Fruit fly (Drosophila melanogaster) whole organism, embryonic: ENCODE results near the gene Pph13.

Source experiments
- ATbp ChIP-seq: fragments of 200-800 bp; sonication (Bioruptor generic); optimal IDR thresholded peaks from 2 replicates; lab custom pipeline; 2017; ENCODE audit warnings: missing biosample characterization, mild to moderate bottlenecking, missing genetic modification characterization, missing genetic modification reagents
- Abd-B ChIP-seq: fragments of 200-800 bp; sonication (Bioruptor generic); optimal IDR thresholded peaks from 2 replicates; lab custom pipeline; 2018; ENCODE audit warnings: missing biosample characterization, mild to moderate bottlenecking, missing genetic modification characterization, moderate library complexity
- Aef1 ChIP-seq: fragments of 200-800 bp; sonication (Bioruptor generic); IDR thresholded peaks from 3 replicates; pipeline ENCODE4 v1.3.6; 2022; ENCODE audit warnings: missing biosample characterization, missing genetic modification characterization
- Asciz ChIP-seq: fragments of 200-800 bp; sonication (Bioruptor generic); optimal IDR thresholded peaks from 2 replicates; lab custom pipeline; 2017; ENCODE audit warnings: missing biosample characterization, mild to moderate bottlenecking, missing genetic modification characterization, missing genetic modification reagents
- BEAF-32 ChIP-seq: fragments of 200-800 bp; sonication (Bioruptor generic); optimal IDR thresholded peaks from 3 replicates; lab custom pipeline; 2017; ENCODE audit warnings: missing biosample characterization, missing genetic modification characterization, mild to moderate bottlenecking, moderate library complexity, missing genetic modification reagents
- CG10209 ChIP-seq: fragments of 200-800 bp; sonication (Bioruptor generic); optimal IDR thresholded peaks from 3 replicates; lab custom pipeline; 2017; ENCODE audit warnings: missing biosample characterization, mild to moderate bottlenecking, missing genetic modification characterization, missing genetic modification reagents
- CG10462 ChIP-seq: fragments of 200-800 bp; sonication (Bioruptor generic); optimal IDR thresholded peaks from 2 replicates; lab custom pipeline; 2016; ENCODE audit warnings: missing biosample characterization, missing genetic modification characterization
- CG14710 ChIP-seq: fragments of 200-800 bp; sonication (Bioruptor generic); optimal IDR thresholded peaks from 3 replicates; lab custom pipeline; 2019; ENCODE audit warnings: missing biosample characterization, mild to moderate bottlenecking, missing genetic modification characterization, moderate library complexity
- CG14860 ChIP-seq: fragments of 200-800 bp; sonication (Bioruptor generic); IDR thresholded peaks from 3 replicates; pipeline ENCODE4 v1.3.6; 2022; ENCODE audit warnings: missing biosample characterization, missing genetic modification characterization; ENCODE audit not compliant: partially characterized antibody
- CG1602 ChIP-seq: fragments of 200-800 bp; sonication (Bioruptor generic); optimal IDR thresholded peaks from 3 replicates; lab custom pipeline; 2016; ENCODE audit warnings: missing biosample characterization, missing genetic modification characterization
- CG18619 ChIP-seq: fragments of 200-800 bp; sonication (Bioruptor generic); optimal IDR thresholded peaks from 3 replicates; lab custom pipeline; 2017; ENCODE audit warnings: missing biosample characterization, mild to moderate bottlenecking, missing genetic modification characterization
- CG3281 ChIP-seq: fragments of 200-800 bp; sonication (Bioruptor generic); optimal IDR thresholded peaks from 3 replicates; lab custom pipeline; 2017; ENCODE audit warnings: missing biosample characterization, mild to moderate bottlenecking, missing genetic modification characterization
- CG5180 ChIP-seq: fragments of 200-800 bp; sonication (Bioruptor generic); optimal IDR thresholded peaks from 3 replicates; lab custom pipeline; 2017; ENCODE audit warnings: missing biosample characterization, missing genetic modification characterization, mild to moderate bottlenecking, moderate library complexity, missing genetic modification reagents
- CG6683 ChIP-seq: fragments of 200-800 bp; sonication (Bioruptor generic); optimal IDR thresholded peaks from 2 replicates; lab custom pipeline; 2017; ENCODE audit warnings: missing biosample characterization, mild to moderate bottlenecking, missing genetic modification characterization, missing genetic modification reagents
- CG6791 ChIP-seq: fragments of 200-800 bp; sonication (Bioruptor generic); IDR thresholded peaks from 3 replicates; pipeline ENCODE4 v1.3.6; 2022; ENCODE audit warnings: missing biosample characterization, missing genetic modification characterization; ENCODE audit not compliant: partially characterized antibody
- CTCF ChIP-seq: fragments of 200-800 bp; sonication (Bioruptor generic); optimal IDR thresholded peaks from 2 replicates; lab custom pipeline; 2017; ENCODE audit warnings: missing biosample characterization, mild to moderate bottlenecking, missing genetic modification characterization, moderate library complexity
- Dad ChIP-seq: fragments of 200-800 bp; sonication (Bioruptor generic); optimal IDR thresholded peaks from 3 replicates; lab custom pipeline; 2016; ENCODE audit warnings: missing biosample characterization, missing genetic modification characterization
- Deaf1 ChIP-seq: fragments of 200-800 bp; optimal IDR thresholded peaks from 3 replicates; lab custom pipeline; 2019; ENCODE audit warnings: missing biosample characterization, mild to moderate bottlenecking, missing genetic modification characterization, moderate library complexity
- H2.0 ChIP-seq: fragments of 200-800 bp; sonication (Bioruptor generic); IDR thresholded peaks from 2 replicates; pipeline ENCODE4 v1.3.6; 2022; ENCODE audit warnings: missing biosample characterization, missing genetic modification characterization
- HmgD ChIP-seq: fragments of 200-800 bp; sonication (Bioruptor generic); optimal IDR thresholded peaks from 3 replicates; lab custom pipeline; 2016; ENCODE audit warnings: missing biosample characterization, missing genetic modification characterization
- Hmr ChIP-seq: fragments of 200-800 bp; sonication (Bioruptor generic); optimal IDR thresholded peaks from 3 replicates; lab custom pipeline; 2017; ENCODE audit warnings: mild to moderate bottlenecking, missing biosample characterization, missing genetic modification reagents, missing genetic modification characterization
- Hr78 ChIP-seq, 2 experiments: fragments of 200-800 bp in 1 of 2; fragments of >200 bp in 1 of 2; sonication (Bioruptor generic) in 1 of 2; optimal IDR thresholded peaks; 2 replicates each; lab custom pipeline; 2017 to 2019; ENCODE audit warnings: missing biosample characterization in 2 of 2, missing genetic modification characterization in 2 of 2, mild to moderate bottlenecking in 1 of 2, moderate library complexity in 1 of 2
- NK7.1 ChIP-seq: fragments of 200-800 bp; sonication (Bioruptor generic); optimal IDR thresholded peaks from 3 replicates; lab custom pipeline; 2016; ENCODE audit warnings: missing biosample characterization, missing genetic modification characterization
- Ravus ChIP-seq: fragments of 200-800 bp; sonication (Bioruptor generic); IDR thresholded peaks from 2 replicates; pipeline ENCODE4 v1.3.6; 2022; ENCODE audit warnings: missing biosample characterization, missing genetic modification characterization
- Rfx ChIP-seq: fragments of 200-800 bp; sonication (Bioruptor generic); IDR thresholded peaks from 2 replicates; pipeline ENCODE4 v1.3.6; 2022; ENCODE audit warnings: missing biosample characterization, missing genetic modification characterization
- Sin3A ChIP-seq: fragments of >200 bp; optimal IDR thresholded peaks from 2 replicates; lab custom pipeline; 2018
- Sox102F ChIP-seq: fragments of 200-800 bp; sonication (Bioruptor generic); optimal IDR thresholded peaks from 2 replicates; lab custom pipeline; 2018; ENCODE audit warnings: missing biosample characterization, mild to moderate bottlenecking, missing genetic modification characterization, moderate library complexity
- Trl ChIP-seq, 3 experiments: fragments of >200 bp in 2 of 3; fragments of 200-800 bp in 1 of 3; sonication (Bioruptor generic) in 1 of 3; optimal IDR thresholded peaks; 2 replicates in 1 of 3; 3 replicates in 2 of 3; lab custom pipeline; 2016 to 2017; ENCODE audit warnings: missing biosample characterization in 1 of 3, missing genetic modification characterization in 1 of 3
- Usf ChIP-seq: fragments of 200-800 bp; sonication (Bioruptor generic); optimal IDR thresholded peaks from 2 replicates; lab custom pipeline; 2017; ENCODE audit warnings: missing genotype, missing biosample characterization, missing genetic modification characterization
- YL-1 ChIP-seq: fragments of 200-800 bp; sonication (Bioruptor generic); optimal IDR thresholded peaks from 3 replicates; lab custom pipeline; 2017; ENCODE audit warnings: missing biosample characterization, mild to moderate bottlenecking, missing genetic modification characterization
- amos ChIP-seq: fragments of 200-800 bp; sonication (Bioruptor generic); IDR thresholded peaks from 2 replicates; pipeline ENCODE4 v1.3.6; 2022; ENCODE audit warnings: missing biosample characterization, missing genetic modification characterization; ENCODE audit not compliant: partially characterized antibody
- ato ChIP-seq: fragments of 200-800 bp; sonication (Bioruptor generic); IDR thresholded peaks from 2 replicates; pipeline ENCODE4 v1.3.6; 2022; ENCODE audit warnings: missing biosample characterization, missing genetic modification characterization; ENCODE audit not compliant: partially characterized antibody
- bbx ChIP-seq: fragments of 200-800 bp; sonication (Bioruptor generic); IDR thresholded peaks from 2 replicates; pipeline ENCODE4 v1.3.6; 2022; ENCODE audit warnings: missing biosample characterization, missing genetic modification characterization; ENCODE audit not compliant: partially characterized antibody
- bowl ChIP-seq: fragments of 200-800 bp; sonication (Bioruptor generic); IDR thresholded peaks from 2 replicates; pipeline ENCODE4 v1.3.6; 2022; ENCODE audit warnings: missing biosample characterization, missing genetic modification characterization
- croc ChIP-seq: fragments of 200-800 bp; sonication (Bioruptor generic); conservative IDR thresholded peaks from 3 replicates; pipeline ENCODE4 v1.3.6; 2022; ENCODE audit warnings: missing biosample characterization, missing genetic modification characterization
- fd3F ChIP-seq: fragments of 200-800 bp; sonication (Bioruptor generic); optimal IDR thresholded peaks from 2 replicates; lab custom pipeline; 2018; ENCODE audit warnings: missing biosample characterization, mild to moderate bottlenecking, missing genetic modification characterization, moderate library complexity
- gfzf ChIP-seq: fragments of 200-800 bp; sonication (Bioruptor generic); optimal IDR thresholded peaks from 2 replicates; lab custom pipeline; 2016; ENCODE audit warnings: missing biosample characterization, mild to moderate bottlenecking, missing genetic modification characterization, moderate library complexity
- kay ChIP-seq: fragments of 200-800 bp; sonication (Bioruptor generic); optimal IDR thresholded peaks from 2 replicates; lab custom pipeline; 2016; ENCODE audit warnings: missing biosample characterization, missing genetic modification characterization
- knrl ChIP-seq: fragments of 200-800 bp; sonication (Bioruptor generic); IDR thresholded peaks from 3 replicates; pipeline ENCODE4 v1.3.6; 2022; ENCODE audit warnings: missing biosample characterization, missing genetic modification characterization; ENCODE audit not compliant: partially characterized antibody
- lab ChIP-seq: fragments of 200-800 bp; sonication (Bioruptor generic); optimal IDR thresholded peaks from 3 replicates; lab custom pipeline; 2017; ENCODE audit warnings: missing biosample characterization, missing genetic modification characterization, mild to moderate bottlenecking, moderate library complexity, missing genetic modification reagents
- lbe ChIP-seq: fragments of 200-800 bp; sonication (Bioruptor generic); optimal IDR thresholded peaks from 2 replicates; lab custom pipeline; 2016; ENCODE audit warnings: missing biosample characterization, mild to moderate bottlenecking, missing genetic modification characterization
- maf-S ChIP-seq: fragments of 200-800 bp; sonication (Bioruptor generic); optimal IDR thresholded peaks from 2 replicates; lab custom pipeline; 2016; ENCODE audit warnings: missing biosample characterization, missing genetic modification characterization
- nerfin-1 ChIP-seq: fragments of 200-800 bp; sonication (Bioruptor generic); optimal IDR thresholded peaks from 3 replicates; lab custom pipeline; 2019; ENCODE audit warnings: missing biosample characterization, mild to moderate bottlenecking, missing genetic modification characterization, moderate library complexity
- sob ChIP-seq: fragments of 200-800 bp; sonication (Bioruptor generic); IDR thresholded peaks from 2 replicates; pipeline ENCODE4 v1.3.6; 2022; ENCODE audit warnings: missing biosample characterization, missing genetic modification characterization
- stwl ChIP-seq: fragments of 200-800 bp; sonication (Bioruptor generic); optimal IDR thresholded peaks from 3 replicates; lab custom pipeline; 2018; ENCODE audit warnings: missing biosample characterization, mild to moderate bottlenecking, missing genetic modification characterization, moderate library complexity
- tna ChIP-seq: fragments of 200-800 bp; sonication (Bioruptor generic); IDR thresholded peaks from 2 replicates; pipeline ENCODE4 v1.3.6; 2022; ENCODE audit warnings: missing biosample characterization, missing genetic modification characterization; ENCODE audit not compliant: partially characterized antibody
- vvl ChIP-seq: fragments of 200-800 bp; sonication (Bioruptor generic); IDR thresholded peaks from 2 replicates; pipeline ENCODE4 v1.3.6; 2022; ENCODE audit warnings: missing biosample characterization, missing genetic modification characterization
- z ChIP-seq: fragments of 200-800 bp; sonication (Bioruptor generic); IDR thresholded peaks from 3 replicates; pipeline ENCODE4 v1.3.6; 2022; ENCODE audit warnings: missing biosample characterization, missing genetic modification characterization

The Pph13 gene

dm6 chr2L:544444-545179, 32.7 kb upstream of the Pph13 start, which contains the start of the genes Spp and nAChRbeta3 (continued):
- TF ChIP-seq Rfx (GFP tag; lab: Robert Waterston, UW) (no peak), Deaf1 (tag; lab: Kevin White, UChicago) (no peak), bowl (no peak), amos (GFP tag; lab: Robert Waterston, UW) (peak; percentile 69; the same call in 1 of the 2 replicates), CG1602 (GFP tag; lab: Kevin White, UChicago) (no peak), CG5180 (GFP tag; lab: Kevin White, UChicago) (no peak), sob (GFP tag; lab: Robert Waterston, UW) (0 out of 2 replicates have a peak, but pooled peaks have one; percentile 12), CG10462 (GFP tag; lab: Kevin White, UChicago) (no peak), maf-S (no peak), CG10209 (GFP tag; lab: Kevin White, UChicago) (no peak), Asciz (GFP tag; lab: Kevin White, UChicago) (no peak), gfzf (GFP tag; lab: Kevin White, UChicago) (peak; percentile 79), CG6791 (GFP tag; lab: Robert Waterston, UW) (0 out of 3 replicates have a peak, but pooled peaks have one; percentile 6), CG14860 (0 out of 3 replicates have a peak, but pooled peaks have one; percentile 45), H2.0 (GFP tag; lab: Robert Waterston, UW) (no peak), YL-1 (peak; percentile 62), z (no peak), CG3281 (GFP tag; lab: Kevin White, UChicago) (no peak), lab (GFP tag; lab: Kevin White, UChicago) (no peak), Hr78 (GFP tag; optimal IDR thresholded peaks at IDR 0.05; lab: Kevin White, UChicago) (no peak), HmgD (GFP tag; lab: Kevin White, UChicago) (no peak), croc (GFP tag; lab: Robert Waterston, UW) (no peak), knrl (GFP tag; lab: Robert Waterston, UW) (0 out of 3 replicates have a peak, but pooled peaks have one; percentile 37), CG6683 (GFP tag; lab: Kevin White, UChicago) (no peak), Abd-B (GFP tag; lab: Kevin White, UChicago) (no peak), Ravus (GFP tag; lab: Robert Waterston, UW) (no peak), lbe (GFP tag; lab: Kevin White, UChicago) (no peak), CG18619 (no peak), stwl (tag; lab: Kevin White, UChicago) (peak; percentile 29), CG14710 (peak; percentile 72), NK7.1 (no peak), ATbp (GFP tag; lab: Kevin White, UChicago) (no peak), nerfin-1 (tag; lab: Kevin White, UChicago) (no peak), CTCF (GFP tag; lab: Kevin White, UChicago) (peak; percentile 22), tna (GFP tag; lab: Robert Waterston, UW) (peak; percentile 67), vvl (0 out of 2 replicates have a peak, but pooled peaks have one; percentile 12), Trl (optimal IDR thresholded peaks at IDR 0.05; lab: Kevin White, UChicago) (no peak), Trl (GFP tag; optimal IDR thresholded peaks at IDR 0.05; lab: Kevin White, UChicago) (no peak), Sin3A (lab: Kevin White, UChicago) (peak; percentile 10), Aef1 (GFP tag; lab: Robert Waterston, UW) (no peak), Dad (GFP tag; lab: Kevin White, UChicago) (no peak), kay (no peak), BEAF-32 (GFP tag; lab: Kevin White, UChicago) (peak; percentile 65), Usf (GFP tag; lab: Kevin White, UChicago) (no peak), Sox102F (no peak), fd3F (no peak), ato (GFP tag; lab: Robert Waterston, UW) (peak; percentile 49; the same call in 1 of the 2 replicates), bbx (GFP tag; lab: Robert Waterston, UW) (peak; percentile 68), Hmr (GFP tag; lab: Kevin White, UChicago) (no peak)
